Fruit fly (Drosophila melanogaster) whole organism, embryonic: Measurements from ENCODE around the gene kni.
A peak's percentile ranks its signal among the peaks of the same experiment; 100 is the strongest.

Experiments used
- Aef1 ChIP-seq: fragments of 200-800 bp; sonication (Bioruptor generic); IDR thresholded peaks from 3 replicates; pipeline ENCODE4 v1.3.6; 2022; ENCODE audit warnings: missing biosample characterization, missing genetic modification characterization
- Atf6 ChIP-seq: fragments of 200-800 bp; sonication (Bioruptor generic); IDR thresholded peaks from 2 replicates; pipeline ENCODE4 v1.3.6; 2022; ENCODE audit warnings: missing biosample characterization, missing genetic modification characterization
- CG10267 ChIP-seq: fragments of 200-800 bp; sonication (Bioruptor generic); optimal IDR thresholded peaks from 2 replicates; lab custom pipeline; 2018; ENCODE audit warnings: missing biosample characterization, mild to moderate bottlenecking, missing genetic modification characterization, moderate library complexity
- CG10979 ChIP-seq: fragments of 200-800 bp; sonication (Bioruptor generic); optimal IDR thresholded peaks from 2 replicates; lab custom pipeline; 2018; ENCODE audit warnings: missing biosample characterization, mild to moderate bottlenecking, missing genetic modification characterization, moderate library complexity
- CG12391 ChIP-seq: fragments of 200-800 bp; sonication (Bioruptor generic); optimal IDR thresholded peaks from 3 replicates; lab custom pipeline; 2018; ENCODE audit warnings: missing biosample characterization, mild to moderate bottlenecking, missing genetic modification characterization, moderate library complexity
- CG14710 ChIP-seq: fragments of 200-800 bp; sonication (Bioruptor generic); optimal IDR thresholded peaks from 3 replicates; lab custom pipeline; 2019; ENCODE audit warnings: missing biosample characterization, mild to moderate bottlenecking, missing genetic modification characterization, moderate library complexity
- CG1529 ChIP-seq: fragments of 200-800 bp; sonication (Bioruptor generic); optimal IDR thresholded peaks from 3 replicates; lab custom pipeline; 2018; ENCODE audit warnings: missing biosample characterization, missing genetic modification characterization
- CG15479 ChIP-seq: fragments of 200-800 bp; sonication (Bioruptor generic); optimal IDR thresholded peaks from 3 replicates; lab custom pipeline; 2019; ENCODE audit warnings: missing biosample characterization, mild to moderate bottlenecking, missing genetic modification characterization, moderate library complexity
- CG15696 ChIP-seq: fragments of 200-800 bp; sonication (Bioruptor generic); optimal IDR thresholded peaks from 2 replicates; lab custom pipeline; 2019; ENCODE audit warnings: missing biosample characterization, mild to moderate bottlenecking, missing genetic modification characterization, moderate library complexity
- CG1603 ChIP-seq: fragments of 200-800 bp; sonication (Bioruptor generic); optimal IDR thresholded peaks from 2 replicates; lab custom pipeline; 2019; ENCODE audit warnings: missing biosample characterization, mild to moderate bottlenecking, missing genetic modification characterization, moderate library complexity
- CG16815 ChIP-seq: fragments of 200-800 bp; sonication (Bioruptor generic); optimal IDR thresholded peaks from 3 replicates; lab custom pipeline; 2017; ENCODE audit warnings: missing biosample characterization, mild to moderate bottlenecking, missing genetic modification characterization
- CG17361 ChIP-seq: fragments of 200-800 bp; sonication (Bioruptor generic); IDR thresholded peaks from 3 replicates; pipeline ENCODE4 v1.3.6; 2022; ENCODE audit warnings: missing biosample characterization, missing genetic modification characterization
- CG17829 ChIP-seq: fragments of 200-800 bp; optimal IDR thresholded peaks from 2 replicates; lab custom pipeline; 2019; ENCODE audit warnings: missing biosample characterization, mild to moderate bottlenecking, missing genetic modification characterization, moderate library complexity
- CG18262 ChIP-seq: fragments of 200-800 bp; optimal IDR thresholded peaks from 3 replicates; lab custom pipeline; 2019; ENCODE audit warnings: missing biosample characterization, mild to moderate bottlenecking, missing genetic modification characterization, moderate library complexity
- CG2712 ChIP-seq: fragments of 200-800 bp; optimal IDR thresholded peaks from 3 replicates; lab custom pipeline; 2019; ENCODE audit warnings: missing biosample characterization, mild to moderate bottlenecking, missing genetic modification characterization, moderate library complexity
- CG31441 ChIP-seq: fragments of 200-800 bp; sonication (Bioruptor generic); IDR thresholded peaks from 2 replicates; pipeline ENCODE4 v1.3.6; 2022; ENCODE audit warnings: missing biosample characterization, missing genetic modification characterization
- CG3838 ChIP-seq: fragments of 200-800 bp; sonication (Bioruptor generic); optimal IDR thresholded peaks from 3 replicates; lab custom pipeline; 2016; ENCODE audit warnings: missing biosample characterization, missing genetic modification characterization
- CG42726 ChIP-seq: fragments of 200-800 bp; sonication (Bioruptor generic); IDR thresholded peaks from 2 replicates; pipeline ENCODE4 v1.3.6; 2022; ENCODE audit warnings: missing biosample characterization, missing genetic modification characterization; ENCODE audit not compliant: partially characterized antibody
- CG4360 ChIP-seq: fragments of 200-800 bp; sonication (Bioruptor generic); IDR thresholded peaks from 2 replicates; pipeline ENCODE4 v1.3.6; 2022; ENCODE audit warnings: missing biosample characterization, missing genetic modification characterization
- CG4424 ChIP-seq: fragments of 200-800 bp; sonication (Bioruptor generic); optimal IDR thresholded peaks from 3 replicates; lab custom pipeline; 2016; ENCODE audit warnings: missing biosample characterization, missing genetic modification characterization
- CG6254 ChIP-seq: fragments of 200-800 bp; sonication (Bioruptor generic); optimal IDR thresholded peaks from 3 replicates; lab custom pipeline; 2017; ENCODE audit warnings: mild to moderate bottlenecking, missing biosample characterization, missing genetic modification reagents, missing genetic modification characterization
- CG7786 ChIP-seq: fragments of 200-800 bp; sonication (Bioruptor generic); optimal IDR thresholded peaks from 2 replicates; lab custom pipeline; 2016; ENCODE audit warnings: missing biosample characterization, missing genetic modification characterization
- CG9727 ChIP-seq: fragments of 200-800 bp; sonication (Bioruptor generic); optimal IDR thresholded peaks from 3 replicates; lab custom pipeline; 2017; ENCODE audit warnings: missing biosample characterization, mild to moderate bottlenecking, missing genetic modification characterization
- CG9797 ChIP-seq: fragments of 200-800 bp; sonication (Bioruptor generic); optimal IDR thresholded peaks from 3 replicates; lab custom pipeline; 2018; ENCODE audit warnings: missing biosample characterization, mild to moderate bottlenecking, missing genetic modification characterization
- Camta ChIP-seq: fragments of 200-800 bp; sonication (Bioruptor generic); optimal IDR thresholded peaks from 2 replicates; lab custom pipeline; 2016; ENCODE audit warnings: missing biosample characterization, missing genetic modification characterization
- Dp ChIP-seq: fragments of 200-800 bp; sonication (Bioruptor generic); optimal IDR thresholded peaks from 2 replicates; lab custom pipeline; 2018; ENCODE audit warnings: missing biosample characterization, mild to moderate bottlenecking, missing genetic modification characterization, moderate library complexity
- Elba2 ChIP-seq: fragments of 200-800 bp; sonication (Bioruptor generic); optimal IDR thresholded peaks from 3 replicates; lab custom pipeline; 2016; ENCODE audit warnings: missing biosample characterization, missing genetic modification characterization
- H15 ChIP-seq: fragments of 200-800 bp; sonication (Bioruptor generic); IDR thresholded peaks from 3 replicates; pipeline ENCODE4 v1.3.6; 2022; ENCODE audit warnings: missing biosample characterization, missing genetic modification characterization
- Xrp1 ChIP-seq: fragments of 200-800 bp; sonication (Bioruptor generic); IDR thresholded peaks from 2 replicates; pipeline ENCODE4 v1.3.6; 2022; ENCODE audit warnings: missing biosample characterization, missing genetic modification characterization
- bbx ChIP-seq: fragments of 200-800 bp; sonication (Bioruptor generic); IDR thresholded peaks from 2 replicates; pipeline ENCODE4 v1.3.6; 2022; ENCODE audit warnings: missing biosample characterization, missing genetic modification characterization; ENCODE audit not compliant: partially characterized antibody
- cas ChIP-seq: fragments of 200-800 bp; sonication (Bioruptor generic); IDR thresholded peaks from 2 replicates; pipeline ENCODE4 v1.3.6; 2022; ENCODE audit warnings: missing biosample characterization, missing genetic modification characterization
- dmrt11E ChIP-seq: fragments of 200-800 bp; sonication (Bioruptor generic); optimal IDR thresholded peaks from 3 replicates; lab custom pipeline; 2018; ENCODE audit warnings: missing biosample characterization, mild to moderate bottlenecking, missing genetic modification characterization, moderate library complexity
- fd102C ChIP-seq: fragments of 200-800 bp; sonication (Bioruptor generic); optimal IDR thresholded peaks from 2 replicates; lab custom pipeline; 2018; ENCODE audit warnings: missing biosample characterization, mild to moderate bottlenecking, missing genetic modification characterization, moderate library complexity
- fd96Cb ChIP-seq: fragments of 200-800 bp; sonication (Bioruptor generic); optimal IDR thresholded peaks from 2 replicates; lab custom pipeline; 2018; ENCODE audit warnings: missing biosample characterization, mild to moderate bottlenecking, missing genetic modification characterization, moderate library complexity
- gem ChIP-seq: fragments of 200-800 bp; sonication (Bioruptor generic); optimal IDR thresholded peaks from 2 replicates; lab custom pipeline; 2019; ENCODE audit warnings: missing biosample characterization, mild to moderate bottlenecking, missing genetic modification characterization, moderate library complexity
- grau ChIP-seq: fragments of 200-800 bp; optimal IDR thresholded peaks from 3 replicates; lab custom pipeline; 2019; ENCODE audit warnings: missing biosample characterization, mild to moderate bottlenecking, missing genetic modification characterization, moderate library complexity
- kni ChIP-seq: fragments of 200-800 bp; sonication (Bioruptor generic); optimal IDR thresholded peaks from 3 replicates; lab custom pipeline; 2017; ENCODE audit warnings: mild to moderate bottlenecking, missing biosample characterization, missing genetic modification reagents, missing genetic modification characterization
- lola ChIP-seq, 3 experiments: fragments of >200 bp in 2 of 3; fragments of 200-800 bp in 1 of 3; sonication (Bioruptor generic) in 1 of 3; optimal IDR thresholded peaks; 2 replicates each; lab custom pipeline; 2017 to 2019; ENCODE audit warnings: missing biosample characterization in 3 of 3, missing genetic modification characterization in 3 of 3, mild to moderate bottlenecking in 1 of 3, moderate library complexity in 1 of 3
- mirr ChIP-seq: fragments of 200-800 bp; sonication (Bioruptor generic); optimal IDR thresholded peaks from 3 replicates; lab custom pipeline; 2018; ENCODE audit warnings: missing biosample characterization, mild to moderate bottlenecking, missing genetic modification characterization
- prd ChIP-seq, 3 experiments: fragments of >200 bp in 2 of 3; fragments of 200-800 bp in 1 of 3; sonication (Bioruptor generic) in 1 of 3; optimal IDR thresholded peaks in 2 of 3; IDR thresholded peaks in 1 of 3; 2 replicates in 2 of 3; 3 replicates in 1 of 3; pipeline versions ENCODE4 v1.3.6 to Lab custom; 2017 to 2022; ENCODE audit warnings: missing biosample characterization in 1 of 3, missing genetic modification characterization in 1 of 3
- sens ChIP-seq: fragments of 200-800 bp; sonication (Bioruptor generic); peaks from one replicate; lab custom pipeline; 2016; ENCODE audit warnings: missing biosample characterization, missing genetic modification characterization
- sob ChIP-seq: fragments of 200-800 bp; sonication (Bioruptor generic); IDR thresholded peaks from 2 replicates; pipeline ENCODE4 v1.3.6; 2022; ENCODE audit warnings: missing biosample characterization, missing genetic modification characterization
- trh ChIP-seq: fragments of 200-800 bp; sonication (Bioruptor generic); optimal IDR thresholded peaks from 2 replicates; lab custom pipeline; 2016; ENCODE audit warnings: missing biosample characterization, missing genetic modification characterization
- vfl ChIP-seq: fragments of 200-800 bp; sonication (Bioruptor generic); optimal IDR thresholded peaks from 2 replicates; lab custom pipeline; 2016; ENCODE audit warnings: missing biosample characterization, missing genetic modification characterization
- yki ChIP-seq: fragments of >200 bp; optimal IDR thresholded peaks from 3 replicates; lab custom pipeline; 2018
- zen ChIP-seq: fragments of 200-800 bp; sonication (Bioruptor generic); optimal IDR thresholded peaks from 3 replicates; lab custom pipeline; 2018; ENCODE audit warnings: missing biosample characterization, mild to moderate bottlenecking, missing genetic modification characterization, moderate library complexity
- zfh1 ChIP-seq: fragments of 200-800 bp; sonication (Bioruptor generic); IDR thresholded peaks from 3 replicates; pipeline ENCODE4 v1.3.6; 2022; ENCODE audit warnings: missing biosample characterization, missing genetic modification characterization

The kni gene

DNA sequence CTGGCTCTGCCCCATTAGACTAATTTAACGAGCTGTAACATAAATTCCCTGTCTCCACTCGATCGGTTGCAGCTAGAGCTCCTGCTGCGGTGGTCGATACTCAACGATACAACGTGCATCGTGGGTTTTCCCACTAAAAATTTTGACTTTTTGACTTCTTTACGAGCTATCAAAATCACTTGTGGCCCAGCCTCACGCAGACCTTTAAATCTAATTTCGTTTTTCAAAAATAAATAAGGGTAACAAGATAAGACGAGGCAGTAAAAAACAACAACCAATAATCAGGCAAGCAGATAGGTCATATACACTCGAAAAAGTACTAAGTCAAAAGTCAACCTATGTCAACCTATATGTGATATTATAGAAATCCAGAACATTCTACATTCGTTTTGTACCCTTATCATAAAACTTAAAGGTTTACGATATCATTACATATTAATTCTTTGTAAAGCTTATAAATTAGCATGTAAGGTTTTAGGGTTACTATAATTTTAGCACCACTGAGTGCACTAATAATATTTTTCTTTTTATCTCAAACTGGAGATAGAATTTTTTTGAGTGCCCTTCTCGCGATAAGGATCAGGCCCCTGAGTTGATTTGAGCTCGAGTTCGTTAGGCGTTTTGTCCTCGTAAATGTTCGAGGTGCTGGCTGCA, 7.9 kb downstream of the kni start (continued):
- TF ChIP-seq CG18262 (tag; lab: Kevin White, UChicago) (peak; percentile 57), CG4424 (GFP tag; lab: Kevin White, UChicago) (no peak), grau (tag; lab: Kevin White, UChicago) (peak; percentile 6), CG12391 (tag; lab: Kevin White, UChicago) (peak; percentile 5), CG15479 (GFP tag; lab: Kevin White, UChicago) (peak; percentile 45), CG3838 (GFP tag; lab: Kevin White, UChicago) (no peak), fd102C (GFP tag; lab: Kevin White, UChicago) (peak; percentile 64), cas (GFP tag; lab: Robert Waterston, UW) (no peak), prd (optimal IDR thresholded peaks at IDR 0.05; lab: Kevin White, UChicago) (no peak), prd (GFP tag; IDR thresholded peaks at IDR 0.05; lab: Robert Waterston, UW) (peak; percentile 22; the same call in 1 of the 3 replicates), CG14710 (tag; lab: Kevin White, UChicago) (peak; percentile 36), CG7786 (GFP tag; lab: Kevin White, UChicago) (no peak), CG17829 (tag; lab: Kevin White, UChicago) (peak; percentile 45), Elba2 (no peak), CG9797 (GFP tag; lab: Kevin White, UChicago) (no peak), CG31441 (0 out of 2 replicates have a peak, but pooled peaks have one; percentile 9), sens (GFP tag; lab: Kevin White, UChicago) (peak; percentile 72), CG10267 (tag; lab: Kevin White, UChicago) (peak; percentile 18), CG4360 (GFP tag; lab: Robert Waterston, UW) (0 out of 2 replicates have a peak, but pooled peaks have one; percentile 33), Atf6 (GFP tag; lab: Robert Waterston, UW) (no peak), dmrt11E (tag; lab: Kevin White, UChicago) (peak; percentile 77), H15 (GFP tag; lab: Robert Waterston, UW) (no peak), CG17361 (0 out of 3 replicates have a peak, but pooled peaks have one; percentile 35), trh (no peak)

DNA sequence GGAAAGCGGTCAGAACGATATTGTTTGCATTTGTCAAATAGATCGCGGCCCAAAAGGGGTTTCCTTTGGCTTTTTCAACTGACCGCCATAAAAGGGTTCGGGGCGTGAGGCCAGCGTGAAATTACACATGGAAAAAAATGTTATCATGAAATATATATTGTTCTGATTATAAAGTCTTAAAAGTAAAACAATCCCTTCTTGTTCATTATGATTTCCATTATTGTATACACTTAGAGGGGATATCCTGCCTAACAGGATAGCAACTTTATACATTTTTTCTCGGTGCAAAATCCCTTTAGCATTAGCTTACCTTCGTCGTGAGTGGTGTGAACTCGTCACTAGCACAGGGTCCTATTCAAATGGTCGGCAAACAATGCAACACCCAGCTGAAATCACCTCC, 10.1 kb downstream of the kni start:
- TF ChIP-seq CG18262 (tag; lab: Kevin White, UChicago) = peak; percentile 34
- TF ChIP-seq lola (GFP tag; optimal IDR thresholded peaks at IDR 0.05; lab: Kevin White, UChicago) = peak in 1 of 3 experiments; percentile 38
- no peak for TF ChIP-seq CG6254 (GFP tag; lab: Kevin White, UChicago)
- TF ChIP-seq CG10979 (tag; lab: Kevin White, UChicago) = peak; percentile 31
- TF ChIP-seq zen (tag; lab: Kevin White, UChicago) = peak; percentile 1
- 0 out of 3 replicates have a peak, but pooled peaks have one; percentile 10 for TF ChIP-seq CG17361
- peak; percentile 73 for TF ChIP-seq dmrt11E (tag; lab: Kevin White, UChicago)
- TF ChIP-seq fd96Cb (tag; lab: Kevin White, UChicago) = no peak
- TF ChIP-seq CG12391 (tag; lab: Kevin White, UChicago) = no peak
- TF ChIP-seq sob (GFP tag; lab: Robert Waterston, UW) = no peak
- peak; percentile 15 for TF ChIP-seq CG9727 (GFP tag; lab: Kevin White, UChicago)
- peak; percentile 7 for TF ChIP-seq CG15696 (tag; lab: Kevin White, UChicago)
- TF ChIP-seq CG17829 (tag; lab: Kevin White, UChicago) = peak; percentile 30
- TF ChIP-seq mirr (GFP tag; lab: Kevin White, UChicago) = no peak
- TF ChIP-seq sens (GFP tag; lab: Kevin White, UChicago) = peak; percentile 66
- peak; percentile 8 for TF ChIP-seq kni (GFP tag; lab: Kevin White, UChicago)
- peak; percentile 14 for TF ChIP-seq CG16815 (GFP tag; lab: Kevin White, UChicago)
- no peak for TF ChIP-seq Aef1 (GFP tag; lab: Robert Waterston, UW)
- no peak for TF ChIP-seq Dp (GFP tag; lab: Kevin White, UChicago)
- TF ChIP-seq CG1603 = peak; percentile 19
- TF ChIP-seq yki (lab: Kevin White, UChicago) = no peak
- TF ChIP-seq CG1529 (GFP tag; lab: Kevin White, UChicago) = no peak
- no peak for TF ChIP-seq bbx (GFP tag; lab: Robert Waterston, UW)
- 0 out of 3 replicates have a peak, but pooled peaks have one; percentile 17 for TF ChIP-seq zfh1 (GFP tag; lab: Robert Waterston, UW)
- TF ChIP-seq Camta (GFP tag; lab: Kevin White, UChicago) = no peak
- TF ChIP-seq gem (tag; lab: Kevin White, UChicago) = peak; percentile 19
- no peak for TF ChIP-seq CG42726 (GFP tag; lab: Robert Waterston, UW)
- peak; percentile 41; the same call in 1 of the 2 replicates for TF ChIP-seq Xrp1 (GFP tag; lab: Robert Waterston, UW)
- TF ChIP-seq CG2712 = peak; percentile 30
- TF ChIP-seq vfl = no peak
